Worm (Caenorhabditis elegans) whole organism, L1 larva: ENCODE measurements around the gene vamp-8.

Experiments used
- C04F5.9 ChIP-seq: sonication (generic microtip); optimal IDR thresholded peaks from 2 replicates; lab custom pipeline; 2016; ENCODE audit warnings: missing genetic modification characterization, missing compliant biosample characterization
- C16A3.4 ChIP-seq: fragments of 150-350 bp; optimal IDR thresholded peaks from 2 replicates; lab custom pipeline; 2014; ENCODE audit warnings: missing biosample characterization, missing genetic modification characterization
- C34B4.2 ChIP-seq: sonication (generic microtip); optimal IDR thresholded peaks from 2 replicates; lab custom pipeline; 2017; ENCODE audit warnings: mild to moderate bottlenecking, missing genetic modification characterization, missing compliant biosample characterization
- F16B12.6 ChIP-seq: fragments of 150-350 bp; optimal IDR thresholded peaks from 2 replicates; lab custom pipeline; 2014; ENCODE audit warnings: missing biosample characterization, missing genetic modification characterization
- Y116A8C.19 ChIP-seq: sonication (generic microtip); optimal IDR thresholded peaks from 2 replicates; lab custom pipeline; 2016; ENCODE audit warnings: missing compliant biosample characterization, missing genetic modification characterization, borderline replicate concordance
- alr-1 ChIP-seq: fragments of 200-800 bp; sonication (Bioruptor generic); optimal IDR thresholded peaks from 2 replicates; lab custom pipeline; 2018; ENCODE audit warnings: borderline replicate concordance, mild to moderate bottlenecking, missing genetic modification characterization, missing compliant biosample characterization
- blmp-1 ChIP-seq: fragments of 150-350 bp; optimal IDR thresholded peaks from 2 replicates; lab custom pipeline; 2014; ENCODE audit warnings: missing biosample characterization, missing genetic modification characterization
- ceh-82 ChIP-seq, 3 experiments: fragments of 150-350 bp in 1 of 3; sonication (generic microtip) in 2 of 3; optimal IDR thresholded peaks; 2 replicates each; lab custom pipeline; 2014 to 2017; ENCODE audit warnings: missing biosample characterization in 3 of 3, missing genetic modification characterization in 3 of 3
- ceh-88 ChIP-seq: fragments of 200-800 bp; sonication (Bioruptor generic); IDR thresholded peaks from 2 replicates; pipeline ENCODE4 v1.3.6; 2022; ENCODE audit warnings: missing genetic modification characterization, missing compliant biosample characterization
- dpl-1 ChIP-seq, 3 experiments: fragments of 150-350 bp in 2 of 3; sonication (generic microtip) in 1 of 3; optimal IDR thresholded peaks; 2 replicates each; lab custom pipeline; 2014 to 2017; ENCODE audit warnings: missing biosample characterization in 3 of 3, missing genetic modification characterization in 3 of 3, missing genetic modification reagents in 3 of 3
- dsc-1 ChIP-seq: sonication (generic microtip); optimal IDR thresholded peaks from 2 replicates; lab custom pipeline; 2016; ENCODE audit warnings: mild to moderate bottlenecking, missing genetic modification characterization, missing compliant biosample characterization
- efl-1 ChIP-seq, 4 experiments: fragments of 150-350 bp; optimal IDR thresholded peaks in 3 of 4; peaks in 1 of 4; 1 replicate in 1 of 4; 2 replicates in 3 of 4; lab custom pipeline; 2014; ENCODE audit warnings: missing biosample characterization in 2 of 4, missing genetic modification characterization in 2 of 4, missing genetic modification reagents in 2 of 4
- egl-13 ChIP-seq: sonication (generic microtip); optimal IDR thresholded peaks from 2 replicates; lab custom pipeline; 2016; ENCODE audit warnings: missing genotype, missing genetic modification reagents, missing genetic modification characterization, missing compliant biosample characterization
- egl-27 ChIP-seq, 2 experiments: fragments of 150-350 bp in 1 of 2; sonication (generic microtip); optimal IDR thresholded peaks; 3 replicates each; lab custom pipeline; 2017 to 2018; ENCODE audit warnings: missing biosample characterization in 2 of 2, missing genetic modification characterization in 2 of 2, missing genetic modification reagents in 2 of 2
- elt-2 ChIP-seq: sonication (generic microtip); optimal IDR thresholded peaks from 2 replicates; lab custom pipeline; 2016; ENCODE audit warnings: missing genetic modification characterization, mild to moderate bottlenecking, inconsistent platforms, missing compliant biosample characterization, missing genetic modification reagents
- elt-3 ChIP-seq, 6 experiments: fragments of 150-350 bp in 1 of 6; sonication (generic microtip); optimal IDR thresholded peaks; 2 replicates each; lab custom pipeline; 2017 to 2018; ENCODE audit warnings: missing biosample characterization in 6 of 6, missing genetic modification characterization in 6 of 6, inconsistent platforms in 1 of 6
- fkh-10 ChIP-seq: sonication (generic microtip); optimal IDR thresholded peaks from 2 replicates; lab custom pipeline; 2017; ENCODE audit warnings: missing biosample characterization, missing genetic modification reagents, missing genetic modification characterization
- fkh-8 ChIP-seq: sonication (generic microtip); optimal IDR thresholded peaks from 2 replicates; lab custom pipeline; 2016; ENCODE audit warnings: mild to moderate bottlenecking, missing genetic modification characterization, missing compliant biosample characterization
- fos-1 ChIP-seq: fragments of 150-350 bp; optimal IDR thresholded peaks from 2 replicates; lab custom pipeline; 2014; ENCODE audit warnings: missing biosample characterization, missing genetic modification characterization
- grh-1 ChIP-seq: fragments of 200-800 bp; sonication (Bioruptor generic); IDR thresholded peaks from 2 replicates; pipeline ENCODE4 v1.3.6; 2022; ENCODE audit warnings: missing genetic modification reagents, missing genetic modification characterization, missing compliant biosample characterization
- hlh-17 ChIP-seq: fragments of 200-800 bp; sonication (Bioruptor generic); optimal IDR thresholded peaks from 2 replicates; lab custom pipeline; 2018; ENCODE audit warnings: missing genetic modification characterization, mild to moderate bottlenecking, missing compliant biosample characterization, moderate library complexity, borderline replicate concordance
- hlh-4 ChIP-seq: sonication (generic microtip); optimal IDR thresholded peaks from 2 replicates; lab custom pipeline; 2016; ENCODE audit warnings: mild to moderate bottlenecking, missing genetic modification characterization, missing compliant biosample characterization
- hpl-2 ChIP-seq: fragments of 150-350 bp; optimal IDR thresholded peaks from 2 replicates; lab custom pipeline; 2014; ENCODE audit warnings: missing biosample characterization, missing genetic modification reagents, missing genetic modification characterization
- irx-1 ChIP-seq: sonication (generic microtip); optimal IDR thresholded peaks from 2 replicates; lab custom pipeline; 2016; ENCODE audit warnings: missing genetic modification characterization, missing compliant biosample characterization
- isw-1 ChIP-seq: fragments of 200-800 bp; sonication (Bioruptor generic); IDR thresholded peaks from 2 replicates; pipeline ENCODE4 v1.3.6; 2022; ENCODE audit warnings: missing genetic modification characterization, missing compliant biosample characterization
- jun-1 ChIP-seq: fragments of 150-350 bp; optimal IDR thresholded peaks from 2 replicates; lab custom pipeline; 2014; ENCODE audit warnings: missing biosample characterization, missing genetic modification reagents, missing genetic modification characterization
- lin-14 ChIP-seq: fragments of 200-800 bp; sonication (Bioruptor generic); optimal IDR thresholded peaks from 2 replicates; lab custom pipeline; 2018; ENCODE audit warnings: mild to moderate bottlenecking, missing genetic modification characterization, moderate library complexity, missing compliant biosample characterization
- lin-15B ChIP-seq: fragments of 150-350 bp; sonication (generic microtip); optimal IDR thresholded peaks from 3 replicates; lab custom pipeline; 2014; ENCODE audit warnings: missing biosample characterization, missing genetic modification characterization
- lin-35 ChIP-seq, 2 experiments: fragments of 150-350 bp; optimal IDR thresholded peaks; 2 replicates each; lab custom pipeline; 2014; ENCODE audit warnings: missing biosample characterization in 2 of 2, missing genetic modification characterization in 2 of 2, missing genetic modification reagents in 2 of 2
- lir-3 ChIP-seq: sonication (generic microtip); optimal IDR thresholded peaks from 2 replicates; lab custom pipeline; 2016; ENCODE audit warnings: mild to moderate bottlenecking, missing genetic modification characterization, moderate library complexity, missing compliant biosample characterization; ENCODE audit not compliant: poor library complexity
- lsy-2 ChIP-seq, 2 experiments: fragments of 150-350 bp; optimal IDR thresholded peaks; 2 replicates each; lab custom pipeline; 2014; ENCODE audit warnings: missing biosample characterization in 2 of 2, missing genetic modification characterization in 2 of 2
- mef-2 ChIP-seq: fragments of 150-350 bp; optimal IDR thresholded peaks from 2 replicates; lab custom pipeline; 2014; ENCODE audit warnings: missing biosample characterization, missing genetic modification characterization
- nhr-19 ChIP-seq: fragments of 200-800 bp; sonication (Bioruptor generic); conservative IDR thresholded peaks from 2 replicates; pipeline ENCODE4 v1.3.6; 2022; ENCODE audit warnings: missing genetic modification characterization, missing compliant biosample characterization
- nhr-237 ChIP-seq: fragments of 150-350 bp; optimal IDR thresholded peaks from 2 replicates; lab custom pipeline; 2014; ENCODE audit warnings: missing biosample characterization, missing genetic modification characterization
- nhr-47 ChIP-seq: sonication (generic microtip); optimal IDR thresholded peaks from 2 replicates; lab custom pipeline; 2016; ENCODE audit warnings: mild to moderate bottlenecking, missing genetic modification characterization, moderate library complexity, missing compliant biosample characterization
- nhr-71 ChIP-seq: sonication (generic microtip); optimal IDR thresholded peaks from 2 replicates; lab custom pipeline; 2016; ENCODE audit warnings: mild to moderate bottlenecking, missing genetic modification characterization, moderate library complexity, missing compliant biosample characterization
- nhr-76 ChIP-seq: sonication (generic microtip); optimal IDR thresholded peaks from 2 replicates; lab custom pipeline; 2017; ENCODE audit warnings: missing biosample characterization, missing genetic modification characterization
- nhr-84 ChIP-seq: sonication (generic microtip); optimal IDR thresholded peaks from 2 replicates; lab custom pipeline; 2017; ENCODE audit warnings: missing biosample characterization, missing genetic modification characterization
- nhr-90 ChIP-seq: sonication (generic microtip); optimal IDR thresholded peaks from 2 replicates; lab custom pipeline; 2016; ENCODE audit warnings: mild to moderate bottlenecking, missing genetic modification characterization, missing compliant biosample characterization; ENCODE audit not compliant: poor library complexity
- pqm-1 ChIP-seq: sonication (generic microtip); optimal IDR thresholded peaks from 3 replicates; lab custom pipeline; 2017; ENCODE audit warnings: missing biosample characterization, missing genetic modification characterization
- skn-1 ChIP-seq: fragments of 150-350 bp; optimal IDR thresholded peaks from 2 replicates; lab custom pipeline; 2014; ENCODE audit warnings: missing biosample characterization, missing genetic modification characterization
- snu-23 ChIP-seq: sonication (generic microtip); optimal IDR thresholded peaks from 2 replicates; lab custom pipeline; 2016; ENCODE audit warnings: missing genetic modification characterization, missing compliant biosample characterization
- sox-4 ChIP-seq: sonication (generic microtip); optimal IDR thresholded peaks from 2 replicates; lab custom pipeline; 2016; ENCODE audit warnings: missing genetic modification characterization, missing compliant biosample characterization
- sup-37 ChIP-seq: fragments of 200-800 bp; sonication (Bioruptor generic); optimal IDR thresholded peaks from 2 replicates; lab custom pipeline; 2018; ENCODE audit warnings: mild to moderate bottlenecking, missing genetic modification characterization, missing compliant biosample characterization
- swsn-7 ChIP-seq: sonication (generic microtip); optimal IDR thresholded peaks from 2 replicates; lab custom pipeline; 2016; ENCODE audit warnings: missing genetic modification characterization, missing compliant biosample characterization
- unc-30 ChIP-seq: sonication (generic microtip); optimal IDR thresholded peaks from 2 replicates; lab custom pipeline; 2017; ENCODE audit warnings: missing biosample characterization, missing genetic modification characterization
- unc-62 ChIP-seq: fragments of 150-350 bp; optimal IDR thresholded peaks from 2 replicates; lab custom pipeline; 2014; ENCODE audit warnings: missing biosample characterization, missing genetic modification reagents, missing genetic modification characterization
- unc-86 ChIP-seq: sonication (generic microtip); optimal IDR thresholded peaks from 2 replicates; lab custom pipeline; 2016; ENCODE audit warnings: missing genetic modification characterization, missing compliant biosample characterization
- unc-98 ChIP-seq: fragments of 200-800 bp; sonication (Bioruptor generic); IDR thresholded peaks from 2 replicates; pipeline ENCODE4 v1.3.6; 2022; ENCODE audit warnings: missing genetic modification characterization, missing compliant biosample characterization
- xbp-1 ChIP-seq: sonication (generic microtip); optimal IDR thresholded peaks from 2 replicates; lab custom pipeline; 2016; ENCODE audit warnings: missing genetic modification characterization, missing compliant biosample characterization
- zag-1 ChIP-seq: fragments of 150-350 bp; optimal IDR thresholded peaks from 2 replicates; lab custom pipeline; 2014; ENCODE audit warnings: missing biosample characterization, missing genetic modification characterization
- zip-4 ChIP-seq: fragments of 200-800 bp; sonication (Bioruptor generic); optimal IDR thresholded peaks from 2 replicates; lab custom pipeline; 2018; ENCODE audit warnings: mild to moderate bottlenecking, missing genetic modification characterization, moderate library complexity, missing compliant biosample characterization

vamp-8 gene

ce11 chrIV:13826363-13826762, 38.6 kb downstream of the vamp-8 start (continued):
- TF ChIP-seq alr-1 (tag; lab: Kevin White, UChicago) = no peak
- TF ChIP-seq dpl-1 (GFP tag; optimal IDR thresholded peaks at IDR 0.05; lab: Kevin White, UChicago) = peak in 2 of 3 experiments; percentile 21 to 24
- TF ChIP-seq skn-1 (tag; lab: Kevin White, UChicago) = peak; percentile 9
- TF ChIP-seq egl-27 (tag; optimal IDR thresholded peaks at IDR 0.05; lab: Kevin White, UChicago) = no peak
- TF ChIP-seq irx-1 (tag; lab: Kevin White, UChicago) = no peak
- TF ChIP-seq unc-30 (tag; lab: Kevin White, UChicago) = no peak
- peak; percentile 43 for TF ChIP-seq nhr-47 (tag; lab: Kevin White, UChicago)
- no peak for TF ChIP-seq hpl-2 (GFP tag; lab: Kevin White, UChicago)
- TF ChIP-seq jun-1 (tag; lab: Kevin White, UChicago) = no peak
- TF ChIP-seq efl-1 (optimal IDR thresholded peaks at IDR 0.05; lab: Kevin White, UChicago) = peak; percentile 56 to 57
- TF ChIP-seq efl-1 (GFP tag; optimal IDR thresholded peaks at IDR 0.05 in 1 of 2; lab: Kevin White, UChicago) = peak; percentile 22 to 92
- peak; percentile 65 for TF ChIP-seq nhr-19 (GFP tag; lab: Robert Waterston, UW)
- TF ChIP-seq nhr-71 = peak; percentile 88
- TF ChIP-seq dsc-1 (tag; lab: Kevin White, UChicago) = no peak
- no peak for TF ChIP-seq fos-1 (tag; lab: Kevin White, UChicago)
- peak; percentile 96 for TF ChIP-seq lin-14
- no peak for TF ChIP-seq mef-2
- no peak for TF ChIP-seq unc-98 (GFP tag; lab: Robert Waterston, UW)
- no peak for TF ChIP-seq elt-3 (tag; optimal IDR thresholded peaks at IDR 0.05; lab: Kevin White, UChicago)
- TF ChIP-seq lin-15B (tag; lab: Kevin White, UChicago) = no peak
- no peak for TF ChIP-seq nhr-76 (tag; lab: Kevin White, UChicago)
- peak; percentile 53 to 81 for TF ChIP-seq lsy-2 (tag; optimal IDR thresholded peaks at IDR 0.05; lab: Kevin White, UChicago)
- peak; percentile 72 for TF ChIP-seq snu-23 (GFP tag; lab: Kevin White, UChicago)
- TF ChIP-seq pqm-1 (tag; lab: Kevin White, UChicago) = peak; percentile 29
- TF ChIP-seq C04F5.9 (tag; lab: Kevin White, UChicago) = no peak
- TF ChIP-seq C16A3.4 (tag; lab: Kevin White, UChicago) = peak; percentile 48
- no peak for TF ChIP-seq nhr-90 (tag; lab: Kevin White, UChicago)
- TF ChIP-seq ceh-88 (GFP tag; lab: Robert Waterston, UW) = no peak
- TF ChIP-seq unc-62 (GFP tag; lab: Kevin White, UChicago) = no peak
- TF ChIP-seq xbp-1 (tag; lab: Kevin White, UChicago) = no peak
- no peak for TF ChIP-seq F16B12.6 (tag; lab: Kevin White, UChicago)
- no peak for TF ChIP-seq zag-1 (tag; lab: Kevin White, UChicago)
- TF ChIP-seq sox-4 (tag; lab: Kevin White, UChicago) = no peak
- TF ChIP-seq ceh-82 (tag; optimal IDR thresholded peaks at IDR 0.05; lab: Kevin White, UChicago) = no peak
- TF ChIP-seq zip-4 (GFP tag; lab: Kevin White, UChicago) = no peak
- TF ChIP-seq sup-37 (GFP tag; lab: Kevin White, UChicago) = no peak
- no peak for TF ChIP-seq hlh-17 (GFP tag; lab: Kevin White, UChicago)
- TF ChIP-seq elt-2 (tag; lab: Kevin White, UChicago) = peak; percentile 69
- TF ChIP-seq C34B4.2 (tag; lab: Kevin White, UChicago) = no peak
- TF ChIP-seq fkh-8 (tag; lab: Kevin White, UChicago) = no peak
- TF ChIP-seq lin-35 (GFP tag; optimal IDR thresholded peaks at IDR 0.05; lab: Kevin White, UChicago) = peak; percentile 18 to 41
- TF ChIP-seq nhr-84 (tag; lab: Kevin White, UChicago) = no peak
- no peak for TF ChIP-seq nhr-237 (tag; lab: Kevin White, UChicago)
- no peak for TF ChIP-seq hlh-4 (tag; lab: Kevin White, UChicago)
- TF ChIP-seq lir-3 = no peak
- TF ChIP-seq fkh-10 (GFP tag; lab: Kevin White, UChicago) = no peak
- no peak for TF ChIP-seq grh-1 (GFP tag; lab: Robert Waterston, UW)
- TF ChIP-seq unc-86 = no peak
- no peak for TF ChIP-seq Y116A8C.19
- TF ChIP-seq isw-1 (GFP tag; lab: Robert Waterston, UW) = no peak
- peak; percentile 98 for TF ChIP-seq blmp-1
- peak; percentile 47 for TF ChIP-seq swsn-7 (tag; lab: Kevin White, UChicago)
- no peak for TF ChIP-seq egl-13 (tag; lab: Kevin White, UChicago)
